Worm (Caenorhabditis elegans) whole organism, L4 larva: ENCODE data around the gene mrps-35.

Experiments
- egl-27 ChIP-seq: sonication (generic microtip); optimal IDR thresholded peaks from 3 replicates; lab custom pipeline; 2017; ENCODE audit warnings: missing biosample characterization, missing genetic modification reagents, missing genetic modification characterization
- lsy-2 ChIP-seq, 2 experiments: fragments of 150-350 bp in 1 of 2; sonication (generic microtip) in 1 of 2; optimal IDR thresholded peaks; 2 replicates each; lab custom pipeline; 2014 to 2017; ENCODE audit warnings: missing biosample characterization in 2 of 2, missing genetic modification characterization in 2 of 2
- mdl-1 ChIP-seq, 2 experiments: fragments of 150-350 bp in 1 of 2; sonication (generic microtip) in 1 of 2; optimal IDR thresholded peaks; 2 replicates each; lab custom pipeline; 2014 to 2017; ENCODE audit warnings: missing biosample characterization in 2 of 2, missing genetic modification characterization in 2 of 2
- nhr-10 ChIP-seq: fragments of 150-350 bp; optimal IDR thresholded peaks from 2 replicates; lab custom pipeline; 2014; ENCODE audit warnings: missing biosample characterization, missing genetic modification characterization
- nhr-11 ChIP-seq: fragments of 150-350 bp; optimal IDR thresholded peaks from 2 replicates; lab custom pipeline; 2014; ENCODE audit warnings: missing biosample characterization, missing genetic modification characterization
- pha-4 ChIP-seq, 2 experiments: fragments of 150-350 bp in 1 of 2; fragments of 200-800 bp in 1 of 2; sonication (Bioruptor generic) in 1 of 2; IDR thresholded peaks in 1 of 2; optimal IDR thresholded peaks in 1 of 2; 2 replicates each; pipeline versions ENCODE4 v1.3.6 to Lab custom; 2014 to 2022; ENCODE audit warnings: missing genetic modification characterization in 2 of 2, missing genetic modification reagents in 2 of 2, missing biosample characterization in 1 of 2, missing compliant biosample characterization in 1 of 2
- unc-130 ChIP-seq: sonication (generic microtip); optimal IDR thresholded peaks from 2 replicates; lab custom pipeline; 2016; ENCODE audit warnings: missing genetic modification reagents, missing genetic modification characterization, missing compliant biosample characterization
- zag-1 ChIP-seq: fragments of 150-350 bp; optimal IDR thresholded peaks from 2 replicates; lab custom pipeline; 2014; ENCODE audit warnings: missing biosample characterization, missing genetic modification characterization
- zfp-2 ChIP-seq: sonication (generic microtip); optimal IDR thresholded peaks from 2 replicates; lab custom pipeline; 2016; ENCODE audit warnings: mild to moderate bottlenecking, missing genetic modification characterization, missing compliant biosample characterization
- ztf-11 ChIP-seq: fragments of 150-350 bp; optimal IDR thresholded peaks from 2 replicates; lab custom pipeline; 2014; ENCODE audit warnings: missing biosample characterization, missing genetic modification characterization

DNA sequence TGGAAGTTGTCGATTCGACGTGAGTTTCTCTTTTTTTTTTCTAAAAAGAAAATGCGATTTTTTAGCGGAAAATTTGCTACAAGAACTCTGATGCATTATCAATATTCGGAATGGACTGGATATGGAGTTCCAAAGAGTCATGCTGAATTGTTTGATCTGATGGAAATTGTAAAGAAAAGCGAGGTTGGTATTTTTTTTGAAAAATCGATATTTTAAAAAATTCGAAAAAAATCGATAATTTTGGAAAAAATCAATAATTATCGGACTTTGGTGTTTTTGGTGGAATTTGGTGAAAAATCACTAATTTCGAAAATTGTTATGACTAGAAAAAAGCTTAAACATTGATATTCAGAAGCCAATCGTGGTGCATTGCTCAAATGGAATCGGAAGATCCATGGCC is 38.1 kb downstream of the mrps-35 start:
- no peak for TF ChIP-seq ztf-11
- no peak for TF ChIP-seq egl-27
- no peak for TF ChIP-seq lsy-2 (tag; optimal IDR thresholded peaks at IDR 0.05; lab: Kevin White, UChicago)
- no peak for TF ChIP-seq nhr-10
- TF ChIP-seq unc-130 (GFP tag; lab: Kevin White, UChicago): no peak
- TF ChIP-seq mdl-1 (tag; optimal IDR thresholded peaks at IDR 0.05; lab: Kevin White, UChicago): no peak
- no peak for TF ChIP-seq zfp-2
- no peak for TF ChIP-seq nhr-11
- no peak for TF ChIP-seq zag-1 (tag; lab: Kevin White, UChicago)
- TF ChIP-seq pha-4 (GFP tag; IDR thresholded peaks at IDR 0.05; lab: Robert Waterston, UW): no peak
- no peak for TF ChIP-seq pha-4 (tag; optimal IDR thresholded peaks at IDR 0.05; lab: Kevin White, UChicago)
